Worm (Caenorhabditis elegans) whole organism, L1 larva: ENCODE measurements around the gene fipr-8.

Experiments used
- aha-1 ChIP-seq: fragments of 150-350 bp; optimal IDR thresholded peaks from 2 replicates; lab custom pipeline; 2014; ENCODE audit warnings: missing biosample characterization, missing genetic modification characterization
- ceh-82 ChIP-seq, 3 experiments: fragments of 150-350 bp in 1 of 3; sonication (generic microtip) in 2 of 3; optimal IDR thresholded peaks; 2 replicates each; lab custom pipeline; 2014 to 2017; ENCODE audit warnings: missing biosample characterization in 3 of 3, missing genetic modification characterization in 3 of 3
- snpc-4 ChIP-seq: fragments of 150-350 bp; optimal IDR thresholded peaks from 2 replicates; lab custom pipeline; 2014; ENCODE audit warnings: missing biosample characterization, missing genetic modification characterization
- tlp-1 ChIP-seq: fragments of 150-350 bp; optimal IDR thresholded peaks from 2 replicates; lab custom pipeline; 2014; ENCODE audit warnings: missing biosample characterization, missing genetic modification characterization

DNA sequence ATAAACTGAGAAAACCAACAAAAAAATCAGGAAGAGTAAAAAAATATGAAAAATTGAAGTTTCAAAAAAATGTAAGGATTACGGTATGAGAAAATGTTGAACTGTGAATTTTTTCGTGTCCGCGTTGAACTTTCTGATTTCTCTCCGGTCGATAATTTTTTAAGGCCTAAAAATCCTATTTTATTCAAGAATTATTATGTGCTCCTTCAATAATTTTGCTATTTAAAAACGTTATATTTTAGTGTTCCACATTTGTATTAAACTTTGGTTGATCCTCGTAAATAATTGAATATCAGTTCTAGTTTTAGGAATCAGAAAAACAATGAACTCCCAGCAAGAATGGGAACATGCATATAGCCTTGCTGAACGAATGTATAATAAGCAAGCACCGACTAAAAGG is 27.1 kb downstream of the fipr-8 start, which contains the start of gene hpo-40:
- TF ChIP-seq tlp-1 (tag; lab: Kevin White, UChicago): no peak
- no peak for TF ChIP-seq snpc-4 (tag; lab: Kevin White, UChicago)
- TF ChIP-seq ceh-82 (tag; optimal IDR thresholded peaks at IDR 0.05; lab: Kevin White, UChicago): no peak
- no peak for TF ChIP-seq aha-1
